Fruit fly (Drosophila melanogaster): ENCODE measurements around the gene east.

east gene

dm6 chrX:2010010-2010873 lies at the start of gene east:
Gene east, plus strand, starts transcription at chrX:2010860.
- no peak for TF ChIP-seq CG14655 (GFP tag; optimal IDR thresholded peaks at IDR 0.05)
- TF ChIP-seq fd96Ca (GFP tag; IDR thresholded peaks at IDR 0.05): no peak; the same call in 2 of the 3 replicates
- peak; percentile 37 for TF ChIP-seq CG13204 (GFP tag; optimal IDR thresholded peaks at IDR 0.05)
- no peak for TF ChIP-seq CG9948 (tag; optimal IDR thresholded peaks at IDR 0.05)
- no peak for TF ChIP-seq Pif1B (GFP tag; optimal IDR thresholded peaks at IDR 0.05)
- 0 out of 3 replicates have a peak, but pooled peaks have one; percentile 30 for TF ChIP-seq CG4496 (GFP tag; IDR thresholded peaks at IDR 0.05)
- no peak for TF ChIP-seq CG32121 (GFP tag; IDR thresholded peaks at IDR 0.05)
- TF ChIP-seq gl (tag; optimal IDR thresholded peaks at IDR 0.05): peak; percentile 57
- no peak for TF ChIP-seq CG10348 (GFP tag; IDR thresholded peaks at IDR 0.05)
- no peak for TF ChIP-seq CG8301 (tag; optimal IDR thresholded peaks at IDR 0.05)

DNA sequence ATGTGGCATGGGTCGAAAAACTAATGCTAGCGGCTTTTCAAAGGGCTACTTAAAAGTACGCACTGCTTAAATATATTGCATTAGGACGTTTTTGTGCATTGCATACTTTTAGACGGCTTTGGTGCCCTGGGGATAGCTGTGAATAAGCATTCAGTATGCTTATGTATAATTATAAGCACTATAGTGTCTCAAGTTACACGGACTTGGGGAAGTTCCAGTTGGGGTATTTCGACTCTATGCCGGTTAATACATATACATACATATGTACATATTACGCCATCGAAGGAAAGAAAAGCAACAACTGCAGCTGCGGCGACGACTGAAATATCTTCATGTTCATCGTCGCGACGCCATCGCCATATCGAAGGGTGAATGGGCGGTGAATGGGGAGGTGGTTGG lies 47.5 kb upstream of the east start:
- no peak for TF ChIP-seq CG17806 (tag; optimal IDR thresholded peaks at IDR 0.05)
- TF ChIP-seq CG34367 (tag; optimal IDR thresholded peaks at IDR 0.05): no peak
- TF ChIP-seq CG10348 (GFP tag; IDR thresholded peaks at IDR 0.05): no peak
- TF ChIP-seq fd96Ca (GFP tag; IDR thresholded peaks at IDR 0.05): no peak
- no peak for TF ChIP-seq Snoo (tag; optimal IDR thresholded peaks at IDR 0.05)
- no peak for TF ChIP-seq CG12605 (GFP tag; IDR thresholded peaks at IDR 0.05)
- no peak for TF ChIP-seq Ets98B (GFP tag; IDR thresholded peaks at IDR 0.05)
- no peak for TF ChIP-seq CG13204 (GFP tag; optimal IDR thresholded peaks at IDR 0.05)
- no peak for TF ChIP-seq Pif1A (GFP tag; optimal IDR thresholded peaks at IDR 0.05)
- TF ChIP-seq CG14655 (GFP tag; optimal IDR thresholded peaks at IDR 0.05): no peak
- no peak for TF ChIP-seq CG32121 (GFP tag; IDR thresholded peaks at IDR 0.05)
- no peak for TF ChIP-seq CG4496 (GFP tag; IDR thresholded peaks at IDR 0.05)
- TF ChIP-seq D1 (tag; optimal IDR thresholded peaks at IDR 0.05): no peak
- TF ChIP-seq Pif1B (GFP tag; optimal IDR thresholded peaks at IDR 0.05): no peak
- TF ChIP-seq rn (GFP tag; IDR thresholded peaks at IDR 0.05): no peak
- no peak for TF ChIP-seq CG9948 (tag; optimal IDR thresholded peaks at IDR 0.05)

dm6 chrX:1963591-1964216 lies 47.0 kb upstream of the east start:
- TF ChIP-seq Pif1A (GFP tag; optimal IDR thresholded peaks at IDR 0.05) (peak; percentile 81), rn (GFP tag; IDR thresholded peaks at IDR 0.05) (peak; percentile 89), CG32121 (GFP tag; IDR thresholded peaks at IDR 0.05) (peak; percentile 99), CG8159 (tag; optimal IDR thresholded peaks at IDR 0.05) (peak; percentile 58), CG10348 (GFP tag; IDR thresholded peaks at IDR 0.05) (peak; percentile 92), Pif1B (GFP tag; optimal IDR thresholded peaks at IDR 0.05) (peak; percentile 73), fd96Ca (GFP tag; IDR thresholded peaks at IDR 0.05) (peak; percentile 98), Snoo (tag; optimal IDR thresholded peaks at IDR 0.05) (peak; percentile 68), CG9948 (tag; optimal IDR thresholded peaks at IDR 0.05) (peak; percentile 37), CG15710 (tag; optimal IDR thresholded peaks at IDR 0.05) (peak; percentile 58), CG12605 (GFP tag; IDR thresholded peaks at IDR 0.05) (peak; percentile 90), gl (tag; optimal IDR thresholded peaks at IDR 0.05) (no peak), CG13204 (GFP tag; optimal IDR thresholded peaks at IDR 0.05) (peak; percentile 15), CG4496 (GFP tag; IDR thresholded peaks at IDR 0.05) (peak; percentile 98), CG34367 (tag; optimal IDR thresholded peaks at IDR 0.05) (peak; percentile 12), Ets98B (GFP tag; IDR thresholded peaks at IDR 0.05) (peak; percentile 97), D1 (tag; optimal IDR thresholded peaks at IDR 0.05) (no peak), EcR (GFP tag; optimal IDR thresholded peaks at IDR 0.05) (peak; percentile 81), CG17806 (tag; optimal IDR thresholded peaks at IDR 0.05) (peak; percentile 30), CG8301 (tag; optimal IDR thresholded peaks at IDR 0.05) (peak; percentile 77), CG14655 (GFP tag; optimal IDR thresholded peaks at IDR 0.05) (peak; percentile 60)

dm6 chrX:1964409-1965345 lies 46.0 kb upstream of the east start:
- TF ChIP-seq Pif1A (GFP tag; optimal IDR thresholded peaks at IDR 0.05) (no peak), CG4496 (GFP tag; IDR thresholded peaks at IDR 0.05) (no peak), CG15710 (tag; optimal IDR thresholded peaks at IDR 0.05) (no peak), CG13204 (GFP tag; optimal IDR thresholded peaks at IDR 0.05) (peak; percentile 22), CG8301 (tag; optimal IDR thresholded peaks at IDR 0.05) (no peak), EcR (GFP tag; optimal IDR thresholded peaks at IDR 0.05) (peak; percentile 66), CG8159 (tag; optimal IDR thresholded peaks at IDR 0.05) (no peak), fd96Ca (GFP tag; IDR thresholded peaks at IDR 0.05) (0 out of 3 replicates have a peak, but pooled peaks have one; percentile 12), CG12605 (GFP tag; IDR thresholded peaks at IDR 0.05) (no peak), CG10348 (GFP tag; IDR thresholded peaks at IDR 0.05) (no peak), D1 (tag; optimal IDR thresholded peaks at IDR 0.05) (no peak), Ets98B (GFP tag; IDR thresholded peaks at IDR 0.05) (peak; percentile 35; the same call in 1 of the 2 replicates), CG9948 (tag; optimal IDR thresholded peaks at IDR 0.05) (no peak), CG32121 (GFP tag; IDR thresholded peaks at IDR 0.05) (0 out of 2 replicates have a peak, but pooled peaks have one; percentile 34), rn (GFP tag; IDR thresholded peaks at IDR 0.05) (no peak), CG17806 (tag; optimal IDR thresholded peaks at IDR 0.05) (no peak)
